Fruit fly (Drosophila melanogaster) whole organism, embryonic: ENCODE data around the gene CG7878.

ENCODE experiments used
- Antp ChIP-seq: fragments of 200-800 bp; sonication (Bioruptor generic); optimal IDR thresholded peaks from 3 replicates; lab custom pipeline; 2016; ENCODE audit warnings: missing biosample characterization, missing genetic modification characterization
- CG11456 ChIP-seq: fragments of 200-800 bp; sonication (Bioruptor generic); IDR thresholded peaks from 3 replicates; pipeline ENCODE4 v1.3.6; 2022; ENCODE audit warnings: missing biosample characterization, missing genetic modification characterization
- CG12299 ChIP-seq: fragments of 200-800 bp; sonication (Bioruptor generic); optimal IDR thresholded peaks from 2 replicates; lab custom pipeline; 2018; ENCODE audit warnings: missing biosample characterization, mild to moderate bottlenecking, missing genetic modification characterization
- CG13123 ChIP-seq: fragments of 200-800 bp; sonication (Bioruptor generic); optimal IDR thresholded peaks from 2 replicates; lab custom pipeline; 2016; ENCODE audit warnings: missing biosample characterization, missing genetic modification characterization
- CG13424 ChIP-seq: fragments of 200-800 bp; sonication (Bioruptor generic); optimal IDR thresholded peaks from 2 replicates; lab custom pipeline; 2019; ENCODE audit warnings: missing biosample characterization, mild to moderate bottlenecking, missing genetic modification characterization, moderate library complexity
- CG17186 ChIP-seq: fragments of 200-800 bp; sonication (Bioruptor generic); optimal IDR thresholded peaks from 3 replicates; lab custom pipeline; 2017; ENCODE audit warnings: missing biosample characterization, missing genetic modification reagents, missing genetic modification characterization
- CG17328 ChIP-seq: fragments of 200-800 bp; sonication (Bioruptor generic); IDR thresholded peaks from 2 replicates; pipeline ENCODE4 v1.3.6; 2022; ENCODE audit warnings: missing biosample characterization, missing genetic modification characterization
- CG17359 ChIP-seq: fragments of 200-800 bp; sonication (Bioruptor generic); optimal IDR thresholded peaks from 3 replicates; lab custom pipeline; 2018; ENCODE audit warnings: missing biosample characterization, mild to moderate bottlenecking, missing genetic modification characterization, moderate library complexity
- CG32532 ChIP-seq: fragments of 200-800 bp; sonication (Bioruptor generic); IDR thresholded peaks from 2 replicates; pipeline ENCODE4 v1.3.6; 2022; ENCODE audit warnings: missing biosample characterization, missing genetic modification characterization
- CG33557 ChIP-seq: fragments of 200-800 bp; sonication (Bioruptor generic); optimal IDR thresholded peaks from 2 replicates; lab custom pipeline; 2019; ENCODE audit warnings: missing biosample characterization, mild to moderate bottlenecking, missing genetic modification characterization, moderate library complexity
- CG3407 ChIP-seq: fragments of 200-800 bp; sonication (Bioruptor generic); optimal IDR thresholded peaks from 2 replicates; lab custom pipeline; 2018; ENCODE audit warnings: missing biosample characterization, mild to moderate bottlenecking, missing genetic modification characterization
- CG34376 ChIP-seq: fragments of 200-800 bp; sonication (Bioruptor generic); optimal IDR thresholded peaks from 2 replicates; lab custom pipeline; 2018; ENCODE audit warnings: missing biosample characterization, mild to moderate bottlenecking, missing genetic modification characterization
- CG4360 ChIP-seq: fragments of 200-800 bp; sonication (Bioruptor generic); IDR thresholded peaks from 2 replicates; pipeline ENCODE4 v1.3.6; 2022; ENCODE audit warnings: missing biosample characterization, missing genetic modification characterization
- CG4820 ChIP-seq: fragments of 200-800 bp; sonication (Bioruptor generic); optimal IDR thresholded peaks from 3 replicates; lab custom pipeline; 2016; ENCODE audit warnings: missing biosample characterization, missing genetic modification characterization
- CG6175 ChIP-seq: fragments of 200-800 bp; sonication (Bioruptor generic); IDR thresholded peaks from 3 replicates; pipeline ENCODE4 v1.3.6; 2022; ENCODE audit warnings: missing biosample characterization, missing genetic modification characterization
- CG6791 ChIP-seq: fragments of 200-800 bp; sonication (Bioruptor generic); IDR thresholded peaks from 3 replicates; pipeline ENCODE4 v1.3.6; 2022; ENCODE audit warnings: missing biosample characterization, missing genetic modification characterization; ENCODE audit not compliant: partially characterized antibody
- CG8290 ChIP-seq, 3 experiments: fragments of 200-800 bp; sonication (Bioruptor generic); optimal IDR thresholded peaks; 2 replicates each; lab custom pipeline; 2016 to 2019; ENCODE audit warnings: missing biosample characterization in 3 of 3, missing genetic modification characterization in 3 of 3, mild to moderate bottlenecking in 2 of 3, moderate library complexity in 1 of 3
- CG8388 ChIP-seq: fragments of 200-800 bp; sonication (Bioruptor generic); optimal IDR thresholded peaks from 2 replicates; lab custom pipeline; 2019; ENCODE audit warnings: missing biosample characterization, mild to moderate bottlenecking, missing genetic modification characterization, moderate library complexity
- CG9215 ChIP-seq: fragments of 200-800 bp; sonication (Bioruptor generic); IDR thresholded peaks from 2 replicates; pipeline ENCODE4 v1.3.6; 2022; ENCODE audit warnings: missing biosample characterization, missing genetic modification characterization
- CG9876 ChIP-seq: fragments of 200-800 bp; sonication (Bioruptor generic); optimal IDR thresholded peaks from 2 replicates; lab custom pipeline; 2016; ENCODE audit warnings: missing biosample characterization, missing genetic modification characterization
- D19A ChIP-seq: fragments of 200-800 bp; optimal IDR thresholded peaks from 3 replicates; lab custom pipeline; 2019; ENCODE audit warnings: missing biosample characterization, mild to moderate bottlenecking, missing genetic modification characterization, moderate library complexity
- Dfd ChIP-seq, 2 experiments: fragments of >200 bp; optimal IDR thresholded peaks; 2 replicates each; lab custom pipeline; 2017; ENCODE audit warnings: missing biosample characterization in 2 of 2, missing genetic modification characterization in 2 of 2
- Eip74EF ChIP-seq, 2 experiments: fragments of 200-800 bp in 1 of 2; fragments of >200 bp in 1 of 2; sonication (Bioruptor generic) in 1 of 2; optimal IDR thresholded peaks; 2 replicates each; lab custom pipeline; 2017 to 2019; ENCODE audit warnings: missing biosample characterization in 2 of 2, missing genetic modification characterization in 2 of 2, mild to moderate bottlenecking in 1 of 2, moderate library complexity in 1 of 2
- Fer3 ChIP-seq: fragments of 200-800 bp; sonication (Bioruptor generic); optimal IDR thresholded peaks from 2 replicates; lab custom pipeline; 2018; ENCODE audit warnings: missing biosample characterization, mild to moderate bottlenecking, missing genetic modification characterization, moderate library complexity
- HLHmδ ChIP-seq: fragments of 200-800 bp; sonication (Bioruptor generic); optimal IDR thresholded peaks from 2 replicates; lab custom pipeline; 2018; ENCODE audit warnings: missing biosample characterization, mild to moderate bottlenecking, missing genetic modification characterization, moderate library complexity
- Hr78 ChIP-seq, 2 experiments: fragments of 200-800 bp in 1 of 2; fragments of >200 bp in 1 of 2; sonication (Bioruptor generic) in 1 of 2; optimal IDR thresholded peaks; 2 replicates each; lab custom pipeline; 2017 to 2019; ENCODE audit warnings: missing biosample characterization in 2 of 2, missing genetic modification characterization in 2 of 2, mild to moderate bottlenecking in 1 of 2, moderate library complexity in 1 of 2
- Kr ChIP-seq: fragments of 200-800 bp; sonication (Bioruptor generic); optimal IDR thresholded peaks from 2 replicates; lab custom pipeline; 2017; ENCODE audit warnings: missing biosample characterization, mild to moderate bottlenecking, missing genetic modification characterization
- Lpt ChIP-seq: fragments of >200 bp; optimal IDR thresholded peaks from 2 replicates; lab custom pipeline; 2018; ENCODE audit warnings: missing biosample characterization, missing genetic modification characterization
- Oli ChIP-seq: fragments of 200-800 bp; sonication (Bioruptor generic); optimal IDR thresholded peaks from 2 replicates; lab custom pipeline; 2018; ENCODE audit warnings: missing biosample characterization, mild to moderate bottlenecking, missing genetic modification characterization, moderate library complexity
- PHDP ChIP-seq: fragments of 200-800 bp; sonication (Bioruptor generic); optimal IDR thresholded peaks from 3 replicates; lab custom pipeline; 2018; ENCODE audit warnings: missing biosample characterization, mild to moderate bottlenecking, missing genetic modification characterization, moderate library complexity
- Ssrp ChIP-seq: fragments of 200-800 bp; sonication (Bioruptor generic); optimal IDR thresholded peaks from 2 replicates; lab custom pipeline; 2018; ENCODE audit warnings: missing biosample characterization, mild to moderate bottlenecking, missing genetic modification characterization, moderate library complexity
- Usf ChIP-seq: fragments of 200-800 bp; sonication (Bioruptor generic); optimal IDR thresholded peaks from 2 replicates; lab custom pipeline; 2017; ENCODE audit warnings: missing genotype, missing biosample characterization, missing genetic modification characterization
- ash1 ChIP-seq: fragments of 200-800 bp; sonication (Bioruptor generic); optimal IDR thresholded peaks from 2 replicates; lab custom pipeline; 2018; ENCODE audit warnings: missing biosample characterization, mild to moderate bottlenecking, missing genetic modification characterization
- az2 ChIP-seq: fragments of 200-800 bp; sonication (Bioruptor generic); optimal IDR thresholded peaks from 3 replicates; lab custom pipeline; 2016; ENCODE audit warnings: missing biosample characterization, missing genetic modification characterization
- croc ChIP-seq: fragments of 200-800 bp; sonication (Bioruptor generic); conservative IDR thresholded peaks from 3 replicates; pipeline ENCODE4 v1.3.6; 2022; ENCODE audit warnings: missing biosample characterization, missing genetic modification characterization
- crp ChIP-seq, 2 experiments: fragments of 200-800 bp; sonication (Bioruptor generic); optimal IDR thresholded peaks; 2 replicates in 1 of 2; 3 replicates in 1 of 2; lab custom pipeline; 2017; ENCODE audit warnings: missing biosample characterization in 2 of 2, missing genetic modification characterization in 2 of 2, mild to moderate bottlenecking in 1 of 2, moderate library complexity in 1 of 2
- dmrt99B ChIP-seq: fragments of 200-800 bp; sonication (Bioruptor generic); optimal IDR thresholded peaks from 2 replicates; lab custom pipeline; 2018; ENCODE audit warnings: missing biosample characterization, mild to moderate bottlenecking, missing genetic modification characterization, moderate library complexity
- fu2 ChIP-seq: fragments of 200-800 bp; sonication (Bioruptor generic); optimal IDR thresholded peaks from 2 replicates; lab custom pipeline; 2016; ENCODE audit warnings: missing biosample characterization, missing genetic modification characterization
- gcm ChIP-seq: fragments of 200-800 bp; sonication (Bioruptor generic); optimal IDR thresholded peaks from 2 replicates; lab custom pipeline; 2019; ENCODE audit warnings: missing biosample characterization, mild to moderate bottlenecking, missing genetic modification characterization, moderate library complexity
- grn ChIP-seq: fragments of 200-800 bp; sonication (Bioruptor generic); optimal IDR thresholded peaks from 3 replicates; lab custom pipeline; 2017; ENCODE audit warnings: missing biosample characterization, missing genetic modification characterization
- ham ChIP-seq: fragments of 200-800 bp; sonication (Bioruptor generic); IDR thresholded peaks from 2 replicates; pipeline ENCODE4 v1.3.6; 2022; ENCODE audit warnings: missing biosample characterization, missing genetic modification characterization
- psq ChIP-seq: fragments of 200-800 bp; sonication (Bioruptor generic); optimal IDR thresholded peaks from 2 replicates; lab custom pipeline; 2017; ENCODE audit warnings: missing biosample characterization, missing genetic modification characterization
- ranshi ChIP-seq: fragments of 200-800 bp; sonication (Bioruptor generic); IDR thresholded peaks from 2 replicates; pipeline ENCODE4 v1.3.6; 2022; ENCODE audit warnings: missing biosample characterization, missing genetic modification characterization
- sens ChIP-seq: fragments of 200-800 bp; sonication (Bioruptor generic); peaks from one replicate; lab custom pipeline; 2016; ENCODE audit warnings: missing biosample characterization, missing genetic modification characterization
- sug ChIP-seq: fragments of 200-800 bp; optimal IDR thresholded peaks from 2 replicates; lab custom pipeline; 2019; ENCODE audit warnings: missing biosample characterization, mild to moderate bottlenecking, missing genetic modification characterization, moderate library complexity
- tap ChIP-seq: fragments of 200-800 bp; optimal IDR thresholded peaks from 3 replicates; lab custom pipeline; 2019; ENCODE audit warnings: missing biosample characterization, mild to moderate bottlenecking, missing genetic modification characterization, moderate library complexity
- tna ChIP-seq: fragments of 200-800 bp; sonication (Bioruptor generic); IDR thresholded peaks from 2 replicates; pipeline ENCODE4 v1.3.6; 2022; ENCODE audit warnings: missing biosample characterization, missing genetic modification characterization; ENCODE audit not compliant: partially characterized antibody
- wor ChIP-seq: fragments of 200-800 bp; sonication (Bioruptor generic); IDR thresholded peaks from 2 replicates; pipeline ENCODE4 v1.3.6; 2022; ENCODE audit warnings: missing biosample characterization, missing genetic modification characterization
- zfh2 ChIP-seq: fragments of 200-800 bp; sonication (Bioruptor generic); optimal IDR thresholded peaks from 2 replicates; lab custom pipeline; 2016; ENCODE audit warnings: missing biosample characterization, missing genetic modification characterization

The CG7878 gene

dm6 chr3R:8171489-8172161 lies 49.1 kb downstream of the CG7878 start (continued):
- TF ChIP-seq CG9215 (GFP tag; lab: Robert Waterston, UW) (no peak), Hr78 (GFP tag; optimal IDR thresholded peaks at IDR 0.05; lab: Kevin White, UChicago) (no peak), D19A (tag; lab: Kevin White, UChicago) (peak; percentile 26), CG3407 (GFP tag; lab: Kevin White, UChicago) (no peak), CG4820 (GFP tag; lab: Kevin White, UChicago) (peak; percentile 31), Antp (GFP tag; lab: Kevin White, UChicago) (peak; percentile 36), ham (GFP tag; lab: Robert Waterston, UW) (no peak), gcm (GFP tag; lab: Kevin White, UChicago) (no peak), CG32532 (GFP tag; lab: Robert Waterston, UW) (no peak), psq (GFP tag; lab: Kevin White, UChicago) (no peak), grn (GFP tag; lab: Kevin White, UChicago) (peak; percentile 11), Eip74EF (GFP tag; optimal IDR thresholded peaks at IDR 0.05; lab: Kevin White, UChicago) (no peak), zfh2 (GFP tag; lab: Kevin White, UChicago) (no peak), sug (tag; lab: Kevin White, UChicago) (no peak), CG34376 (GFP tag; lab: Kevin White, UChicago) (no peak), Lpt (GFP tag; lab: Kevin White, UChicago) (no peak), CG17359 (tag; lab: Kevin White, UChicago) (peak; percentile 47), ranshi (GFP tag; lab: Robert Waterston, UW) (0 out of 2 replicates have a peak, but pooled peaks have one; percentile 23), CG13123 (no peak), CG12299 (tag; lab: Kevin White, UChicago) (no peak), Usf (no peak), CG13424 (tag; lab: Kevin White, UChicago) (peak; percentile 50), CG33557 (GFP tag; lab: Kevin White, UChicago) (peak; percentile 37), CG4360 (GFP tag; lab: Robert Waterston, UW) (no peak), Ssrp (tag; lab: Kevin White, UChicago) (peak; percentile 33), dmrt99B (tag; lab: Kevin White, UChicago) (peak; percentile 69), fu2 (GFP tag; lab: Kevin White, UChicago) (no peak), PHDP (tag; lab: Kevin White, UChicago) (no peak), CG8290 (GFP tag; optimal IDR thresholded peaks at IDR 0.05; lab: Kevin White, UChicago) (no peak), CG8290 (tag; optimal IDR thresholded peaks at IDR 0.05; lab: Kevin White, UChicago) (no peak), ash1 (GFP tag; lab: Kevin White, UChicago) (no peak), HLHmδ (GFP tag; lab: Kevin White, UChicago) (no peak), crp (GFP tag; optimal IDR thresholded peaks at IDR 0.05; lab: Kevin White, UChicago) (no peak), wor (peak; percentile 22; the same call in 1 of the 2 replicates), croc (GFP tag; lab: Robert Waterston, UW) (0 out of 3 replicates have a peak, but pooled peaks have one; percentile 23), CG6791 (GFP tag; lab: Robert Waterston, UW) (no peak), az2 (peak; percentile 56), CG8388 (GFP tag; lab: Kevin White, UChicago) (peak; percentile 42), CG17186 (GFP tag; lab: Kevin White, UChicago) (no peak), CG17328 (GFP tag; lab: Robert Waterston, UW) (peak; percentile 51; the same call in 1 of the 2 replicates), Oli (peak; percentile 63), CG9876 (GFP tag; lab: Kevin White, UChicago) (no peak), Fer3 (no peak), tna (GFP tag; lab: Robert Waterston, UW) (no peak), tap (tag; lab: Kevin White, UChicago) (no peak), CG11456 (GFP tag; lab: Robert Waterston, UW) (no peak), sens (GFP tag; lab: Kevin White, UChicago) (peak; percentile 91), Kr (GFP tag; lab: Kevin White, UChicago) (no peak), CG6175 (no peak), Dfd (GFP tag; optimal IDR thresholded peaks at IDR 0.05; lab: Kevin White, UChicago) (no peak)
